Worm (Caenorhabditis elegans) whole organism, mixed stage, embryonic: Measurements from ENCODE around the gene Y57G11C.30.

Experiments
- lin-13 ChIP-seq: fragments of 150-350 bp; optimal IDR thresholded peaks from 2 replicates; lab custom pipeline; 2014; ENCODE audit warnings: missing biosample characterization, missing genetic modification characterization
- lsy-2 ChIP-seq: fragments of 150-350 bp; optimal IDR thresholded peaks from 2 replicates; lab custom pipeline; 2014; ENCODE audit warnings: missing biosample characterization, missing genetic modification characterization
- nhr-12 ChIP-seq: fragments of 150-350 bp; optimal IDR thresholded peaks from 2 replicates; lab custom pipeline; 2014; ENCODE audit warnings: missing biosample characterization, missing genetic modification characterization
- nhr-237 ChIP-seq: fragments of 150-350 bp; optimal IDR thresholded peaks from 2 replicates; lab custom pipeline; 2014; ENCODE audit warnings: missing biosample characterization, missing genetic modification characterization
- nhr-28 ChIP-seq: fragments of 150-350 bp; optimal IDR thresholded peaks from 2 replicates; lab custom pipeline; 2014; ENCODE audit warnings: missing biosample characterization, missing genetic modification characterization
- snpc-4 ChIP-seq: fragments of 150-350 bp; optimal IDR thresholded peaks from 2 replicates; lab custom pipeline; 2014; ENCODE audit warnings: missing biosample characterization, missing genetic modification characterization
- unc-62 ChIP-seq: fragments of 150-350 bp; optimal IDR thresholded peaks from 2 replicates; lab custom pipeline; 2014; ENCODE audit warnings: missing biosample characterization, missing genetic modification reagents, missing genetic modification characterization

- TF ChIP-seq lin-13 (tag; lab: Kevin White, UChicago) (no peak), unc-62 (GFP tag; lab: Kevin White, UChicago) (no peak), lsy-2 (no peak), nhr-12 (tag; lab: Kevin White, UChicago) (no peak), snpc-4 (tag; lab: Kevin White, UChicago) (no peak), nhr-237 (tag; lab: Kevin White, UChicago) (no peak), nhr-28 (no peak)
Observed at ce11 chrIV:14929421-14929820, 9.3 kb upstream of the Y57G11C.30 start, which contains the start of gene Y57G11C.28.
